Worm (Caenorhabditis elegans) whole organism, early embryonic: ENCODE data around the gene Y66D12A.10.

Source experiments
- ama-1 ChIP-seq: fragments of 150-350 bp; optimal IDR thresholded peaks from 2 replicates; lab custom pipeline; 2014
- ceh-13 ChIP-seq: fragments of 200-800 bp; sonication (Bioruptor generic); optimal IDR thresholded peaks from 2 replicates; lab custom pipeline; 2018; ENCODE audit warnings: mild to moderate bottlenecking, missing genetic modification characterization, missing compliant biosample characterization
- flt-1 ChIP-seq: fragments of 200-800 bp; sonication (Bioruptor generic); IDR thresholded peaks from 2 replicates; pipeline ENCODE4 v1.3.6; 2022; ENCODE audit warnings: missing genetic modification characterization, missing compliant biosample characterization
- scrt-1 ChIP-seq: fragments of 200-800 bp; sonication (Bioruptor generic); IDR thresholded peaks from 2 replicates; pipeline ENCODE4 v1.3.6; 2022; ENCODE audit warnings: missing genetic modification characterization, missing compliant biosample characterization
- tra-4 ChIP-seq: sonication (generic microtip); optimal IDR thresholded peaks from 2 replicates; lab custom pipeline; 2017; ENCODE audit warnings: missing genetic modification characterization, missing compliant biosample characterization

DNA sequence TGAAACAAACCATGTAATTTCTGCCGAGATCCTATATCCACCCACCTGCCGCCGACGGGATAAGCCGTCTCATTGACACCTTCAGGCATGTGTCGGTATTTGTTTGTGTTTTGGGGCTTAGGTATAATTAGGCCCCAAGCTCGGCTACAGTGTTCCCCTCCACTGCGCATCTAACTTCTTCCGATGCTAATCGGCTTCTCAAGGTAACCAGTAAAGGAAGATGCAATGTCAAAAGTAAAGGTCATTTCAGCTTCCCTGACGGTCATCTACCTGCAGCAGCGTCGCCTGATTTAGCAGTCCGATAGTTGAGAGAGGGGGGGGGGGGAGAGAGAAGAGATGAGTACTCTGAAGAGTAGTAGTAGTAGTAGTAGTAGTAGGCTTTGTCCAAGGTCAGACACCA lies 7.4 kb upstream of the Y66D12A.10 start:
- TF ChIP-seq ceh-13 (no peak), tra-4 (tag; lab: Kevin White, UChicago) (no peak), ama-1 (lab: Kevin White, UChicago) (no peak), flt-1 (no peak), scrt-1 (GFP tag; lab: Robert Waterston, UW) (no peak)
